Worm (Caenorhabditis elegans) whole organism, L1 larva: ENCODE results near the gene ZK54.3.

Source experiments
- Y116A8C.19 ChIP-seq: sonication (generic microtip); optimal IDR thresholded peaks from 2 replicates; lab custom pipeline; 2016; ENCODE audit warnings: missing compliant biosample characterization, missing genetic modification characterization, borderline replicate concordance
- aly-2 ChIP-seq: fragments of 150-350 bp; optimal IDR thresholded peaks from 2 replicates; lab custom pipeline; 2014; ENCODE audit warnings: missing biosample characterization, missing genetic modification characterization
- egl-27 ChIP-seq, 2 experiments: fragments of 150-350 bp in 1 of 2; sonication (generic microtip); optimal IDR thresholded peaks; 3 replicates each; lab custom pipeline; 2017 to 2018; ENCODE audit warnings: missing biosample characterization in 2 of 2, missing genetic modification characterization in 2 of 2, missing genetic modification reagents in 2 of 2
- elt-3 ChIP-seq, 6 experiments: fragments of 150-350 bp in 1 of 6; sonication (generic microtip); optimal IDR thresholded peaks; 2 replicates each; lab custom pipeline; 2017 to 2018; ENCODE audit warnings: missing biosample characterization in 6 of 6, missing genetic modification characterization in 6 of 6, inconsistent platforms in 1 of 6
- lir-3 ChIP-seq: sonication (generic microtip); optimal IDR thresholded peaks from 2 replicates; lab custom pipeline; 2016; ENCODE audit warnings: mild to moderate bottlenecking, missing genetic modification characterization, moderate library complexity, missing compliant biosample characterization; ENCODE audit not compliant: poor library complexity
- nhr-77 ChIP-seq: fragments of 150-350 bp; optimal IDR thresholded peaks from 2 replicates; lab custom pipeline; 2014; ENCODE audit warnings: missing biosample characterization, missing genetic modification characterization
- pag-3 ChIP-seq: sonication (generic microtip); optimal IDR thresholded peaks from 2 replicates; lab custom pipeline; 2017; ENCODE audit warnings: missing genetic modification characterization, mild to moderate bottlenecking, missing compliant biosample characterization, antibody characterized with exemption, borderline replicate concordance; ENCODE audit not compliant: insufficient read depth
- skn-1 ChIP-seq: fragments of 150-350 bp; optimal IDR thresholded peaks from 2 replicates; lab custom pipeline; 2014; ENCODE audit warnings: missing biosample characterization, missing genetic modification characterization
- snu-23 ChIP-seq: sonication (generic microtip); optimal IDR thresholded peaks from 2 replicates; lab custom pipeline; 2016; ENCODE audit warnings: missing genetic modification characterization, missing compliant biosample characterization
- sox-4 ChIP-seq: sonication (generic microtip); optimal IDR thresholded peaks from 2 replicates; lab custom pipeline; 2016; ENCODE audit warnings: missing genetic modification characterization, missing compliant biosample characterization
- tbx-2 ChIP-seq: sonication (generic microtip); optimal IDR thresholded peaks from 2 replicates; lab custom pipeline; 2016; ENCODE audit warnings: missing genetic modification characterization, missing compliant biosample characterization
- ztf-11 ChIP-seq, 2 experiments: sonication (generic microtip); optimal IDR thresholded peaks; 2 replicates each; lab custom pipeline; 2016 to 2017; ENCODE audit warnings: missing genetic modification characterization in 2 of 2, missing biosample characterization in 1 of 2, missing compliant biosample characterization in 1 of 2

DNA sequence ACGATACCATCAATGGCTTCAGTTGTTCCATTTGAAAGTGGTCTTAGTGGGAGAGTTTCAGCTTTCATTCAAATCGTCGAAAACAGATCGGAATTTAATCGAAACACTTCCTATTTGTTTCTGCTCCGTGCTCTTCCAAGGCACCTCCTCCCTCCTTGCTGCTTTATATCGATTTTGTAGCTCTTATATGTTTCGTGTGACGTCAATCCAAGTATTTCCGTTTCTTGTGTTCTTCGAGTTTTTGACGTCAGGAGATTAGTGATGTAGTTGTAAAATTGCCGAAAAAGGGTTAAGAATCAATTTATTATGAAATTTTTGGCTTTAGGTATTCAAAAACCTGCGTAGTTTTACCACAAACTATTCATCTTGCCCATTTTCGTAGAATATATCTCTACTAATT, at the start of gene ZK54.3:
- no peak for TF ChIP-seq snu-23
- no peak for TF ChIP-seq aly-2 (tag; lab: Kevin White, UChicago)
- no peak for TF ChIP-seq tbx-2 (tag; lab: Kevin White, UChicago)
- no peak for TF ChIP-seq sox-4 (tag; lab: Kevin White, UChicago)
- TF ChIP-seq lir-3 (tag; lab: Kevin White, UChicago): no peak
- TF ChIP-seq elt-3 (tag; optimal IDR thresholded peaks at IDR 0.05; lab: Kevin White, UChicago): no peak
- no peak for TF ChIP-seq nhr-77 (tag; lab: Kevin White, UChicago)
- TF ChIP-seq ztf-11 (tag; optimal IDR thresholded peaks at IDR 0.05; lab: Kevin White, UChicago): no peak
- TF ChIP-seq skn-1 (tag; lab: Kevin White, UChicago): no peak
- no peak for TF ChIP-seq Y116A8C.19 (tag; lab: Kevin White, UChicago)
- no peak for TF ChIP-seq pag-3
- no peak for TF ChIP-seq egl-27 (tag; optimal IDR thresholded peaks at IDR 0.05; lab: Kevin White, UChicago)
